Worm (Caenorhabditis elegans): ENCODE results near the gene pitr-5.

DNA sequence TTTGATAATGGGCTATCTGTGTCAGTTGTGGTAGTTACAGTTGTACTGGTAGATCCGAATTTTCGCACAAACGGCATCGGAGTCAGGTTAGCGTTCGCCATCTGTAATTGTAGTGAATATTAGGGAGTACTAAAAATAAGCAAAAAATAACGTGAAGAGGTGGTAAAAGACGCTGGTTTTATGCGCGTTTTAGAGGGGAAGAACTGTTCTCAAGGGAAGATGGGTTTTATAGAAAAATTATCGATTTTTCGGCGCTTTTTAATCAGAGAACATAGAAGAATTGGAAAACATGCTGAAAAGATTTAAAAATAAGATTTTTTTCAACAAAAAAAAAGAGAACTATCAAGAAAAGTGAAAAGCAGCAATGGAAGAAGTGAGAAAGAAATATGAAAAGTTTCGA, 38.5 kb downstream of the pitr-5 start, which contains the start of gene C13F10.7:
- no peak for TF ChIP-seq jun-1 (tag; optimal IDR thresholded peaks at IDR 0.05)
- no peak for TF ChIP-seq ceh-28 (tag; optimal IDR thresholded peaks at IDR 0.05)
- TF ChIP-seq ceh-16 (tag; optimal IDR thresholded peaks at IDR 0.05) = no peak
- TF ChIP-seq mdl-1 (tag; optimal IDR thresholded peaks at IDR 0.05) = no peak
- TF ChIP-seq egl-27 (tag; optimal IDR thresholded peaks at IDR 0.05) = no peak
- TF ChIP-seq R02D3.7 (tag; optimal IDR thresholded peaks at IDR 0.05) = no peak
